Worm (Caenorhabditis elegans) whole organism, late embryonic: ENCODE results near the gene pag-3.

Source experiments
- K02D7.2 ChIP-seq: sonication (generic microtip); optimal IDR thresholded peaks from 2 replicates; lab custom pipeline; 2017; ENCODE audit warnings: mild to moderate bottlenecking, missing genetic modification characterization, missing compliant biosample characterization
- ceh-19 ChIP-seq: fragments of 200-800 bp; sonication (Bioruptor generic); optimal IDR thresholded peaks from 2 replicates; lab custom pipeline; 2018; ENCODE audit warnings: mild to moderate bottlenecking, missing genetic modification characterization, missing compliant biosample characterization
- elt-2 ChIP-seq: sonication (generic microtip); optimal IDR thresholded peaks from 2 replicates; lab custom pipeline; 2016; ENCODE audit warnings: missing genetic modification reagents, missing genetic modification characterization, missing compliant biosample characterization
- elt-4 ChIP-seq: sonication (generic microtip); optimal IDR thresholded peaks from 2 replicates; lab custom pipeline; 2016; ENCODE audit warnings: missing genetic modification characterization, missing compliant biosample characterization
- ets-4 ChIP-seq: sonication (generic microtip); optimal IDR thresholded peaks from 2 replicates; lab custom pipeline; 2016; ENCODE audit warnings: missing genetic modification characterization, missing compliant biosample characterization
- pqm-1 ChIP-seq: sonication (generic microtip); optimal IDR thresholded peaks from 2 replicates; lab custom pipeline; 2016; ENCODE audit warnings: missing genetic modification characterization, missing compliant biosample characterization
- rnt-1 ChIP-seq: sonication (generic microtip); optimal IDR thresholded peaks from 2 replicates; lab custom pipeline; 2016; ENCODE audit warnings: missing genetic modification characterization, missing compliant biosample characterization

ce11 chrX:14957176-14957575 is 2.7 kb upstream of the pag-3 start:
- TF ChIP-seq ets-4 (no peak), K02D7.2 (tag; lab: Kevin White, UChicago) (no peak), ceh-19 (GFP tag; lab: Kevin White, UChicago) (no peak), elt-4 (tag; lab: Kevin White, UChicago) (no peak), rnt-1 (tag; lab: Kevin White, UChicago) (no peak), pqm-1 (tag; lab: Kevin White, UChicago) (no peak), elt-2 (tag; lab: Kevin White, UChicago) (no peak)
